Fruit fly (Drosophila melanogaster): ENCODE data around the gene nes.
A peak's percentile ranks its signal among the peaks of the same experiment; 100 is the strongest.

Gene nes

dm6 chr3L:19263480-19264140 lies 3.1 kb upstream of the nes start, which contains the start of the genes CG42374 and Mettl5 (continued):
- TF ChIP-seq eve (GFP tag; optimal IDR thresholded peaks at IDR 0.05) (no peak), HmgD (GFP tag; optimal IDR thresholded peaks at IDR 0.05) (no peak), Bgb (GFP tag; IDR thresholded peaks at IDR 0.05; ENCODE audit: partially characterized antibody) (no peak), sob (GFP tag; IDR thresholded peaks at IDR 0.05) (peak; percentile 40; the same call in 1 of the 2 replicates), CG17359 (tag; optimal IDR thresholded peaks at IDR 0.05) (peak; percentile 45), Scr (GFP tag; IDR thresholded peaks at IDR 0.05; ENCODE audit: partially characterized antibody) (no peak), CG12659 (GFP tag; optimal IDR thresholded peaks at IDR 0.05) (peak; percentile 31), dan (GFP tag; IDR thresholded peaks at IDR 0.05) (no peak), CG7963 (GFP tag; IDR thresholded peaks at IDR 0.05; ENCODE audit: partially characterized antibody) (no peak), CG10366 (GFP tag; IDR thresholded peaks at IDR 0.05) (peak; percentile 44; the same call in 1 of the 2 replicates), Dref (GFP tag; IDR thresholded peaks at IDR 0.05) (no peak), HLH54F (GFP tag; optimal IDR thresholded peaks at IDR 0.05) (no peak), CG9727 (GFP tag; optimal IDR thresholded peaks at IDR 0.05) (no peak), Poxn (GFP tag; IDR thresholded peaks at IDR 0.05) (no peak), otp (GFP tag; IDR thresholded peaks at IDR 0.05) (no peak), cg (GFP tag; optimal IDR thresholded peaks at IDR 0.05) (no peak), Abd-B (GFP tag; optimal IDR thresholded peaks at IDR 0.05) (no peak), CG10462 (GFP tag; optimal IDR thresholded peaks at IDR 0.05) (no peak), exex (tag; optimal IDR thresholded peaks at IDR 0.05) (no peak), zen2 (GFP tag; IDR thresholded peaks at IDR 0.05; ENCODE audit: partially characterized antibody) (no peak), tgo (GFP tag; IDR thresholded peaks at IDR 0.05) (peak; percentile 48; the same call in 1 of the 3 replicates), CG10431 (GFP tag; optimal IDR thresholded peaks at IDR 0.05) (no peak), CG1529 (GFP tag; optimal IDR thresholded peaks at IDR 0.05) (no peak), D19A (tag; optimal IDR thresholded peaks at IDR 0.05) (peak; percentile 32), Opbp (GFP tag; IDR thresholded peaks at IDR 0.05; ENCODE audit: partially characterized antibody) (no peak), scrt (GFP tag; optimal IDR thresholded peaks at IDR 0.05) (peak; percentile 38), CG1602 (GFP tag; optimal IDR thresholded peaks at IDR 0.05) (no peak), CG12236 (GFP tag; optimal IDR thresholded peaks at IDR 0.05) (no peak), HLH4C (GFP tag; IDR thresholded peaks at IDR 0.05; ENCODE audit: partially characterized antibody) (no peak), CG13894 (tag; optimal IDR thresholded peaks at IDR 0.05) (no peak), CG34422 (GFP tag; IDR thresholded peaks at IDR 0.05) (peak; percentile 76; the same call in 1 of the 3 replicates), Mes4 (GFP tag; optimal IDR thresholded peaks at IDR 0.05) (no peak), B-H1 (GFP tag; IDR thresholded peaks at IDR 0.05) (no peak; the same call in 2 of the 3 replicates), Kr (GFP tag; optimal IDR thresholded peaks at IDR 0.05) (no peak), Bdp1 (GFP tag; optimal IDR thresholded peaks at IDR 0.05) (no peak), CG6689 (GFP tag; IDR thresholded peaks at IDR 0.05) (peak; percentile 62; the same call in 1 of the 2 replicates), btn (GFP tag; optimal IDR thresholded peaks at IDR 0.05) (no peak), CG8765 (GFP tag; IDR thresholded peaks at IDR 0.05) (no peak), CG43689 (GFP tag; IDR thresholded peaks at IDR 0.05) (no peak), kay (GFP tag; optimal IDR thresholded peaks at IDR 0.05) (no peak), CG13775 (GFP tag; optimal IDR thresholded peaks at IDR 0.05) (no peak), CG3407 (GFP tag; optimal IDR thresholded peaks at IDR 0.05) (peak; percentile 7), CG10979 (tag; optimal IDR thresholded peaks at IDR 0.05) (peak; percentile 32), ase (GFP tag; IDR thresholded peaks at IDR 0.05) (0 out of 3 replicates have a peak, but pooled peaks have one; percentile 50), chm (GFP tag; IDR thresholded peaks at IDR 0.05) (no peak), Ssrp (tag; optimal IDR thresholded peaks at IDR 0.05) (peak; percentile 31), CG10147 (GFP tag; optimal IDR thresholded peaks at IDR 0.05) (peak; percentile 17), tna (GFP tag; IDR thresholded peaks at IDR 0.05; ENCODE audit: partially characterized antibody) (no peak), Side (GFP tag; optimal IDR thresholded peaks at IDR 0.05) (no peak), CG32532 (GFP tag; IDR thresholded peaks at IDR 0.05) (peak; percentile 82)

Data from whole organism, embryonic.